Fruit fly (Drosophila melanogaster) whole organism, prepupa: Measurements from ENCODE around the gene CG2794.

Experiments
- CG11902 ChIP-seq: fragments of 200-800 bp; sonication (Bioruptor generic); optimal IDR thresholded peaks from 3 replicates; lab custom pipeline; 2016; ENCODE audit warnings: missing biosample characterization, missing genetic modification characterization
- CG15336 ChIP-seq: fragments of 200-800 bp; sonication (Bioruptor generic); IDR thresholded peaks from 2 replicates; pipeline ENCODE4 v1.3.6; 2022; ENCODE audit warnings: missing biosample characterization, missing genetic modification characterization
- CG1621 ChIP-seq: fragments of 200-800 bp; sonication (Bioruptor generic); optimal IDR thresholded peaks from 3 replicates; lab custom pipeline; 2018; ENCODE audit warnings: missing biosample characterization, mild to moderate bottlenecking, missing genetic modification characterization
- CG3032 ChIP-seq: fragments of 200-800 bp; optimal IDR thresholded peaks from 2 replicates; lab custom pipeline; 2019; ENCODE audit warnings: missing biosample characterization, mild to moderate bottlenecking, missing genetic modification characterization, moderate library complexity
- CG31627 ChIP-seq: fragments of 200-800 bp; sonication (Bioruptor generic); optimal IDR thresholded peaks from 3 replicates; lab custom pipeline; 2016; ENCODE audit warnings: missing biosample characterization, missing genetic modification characterization
- CG3919 ChIP-seq: fragments of 200-800 bp; sonication (Bioruptor generic); optimal IDR thresholded peaks from 3 replicates; lab custom pipeline; 2016; ENCODE audit warnings: missing biosample characterization, missing genetic modification characterization
- CG4318 ChIP-seq: fragments of 200-800 bp; sonication (Bioruptor generic); optimal IDR thresholded peaks from 3 replicates; lab custom pipeline; 2017; ENCODE audit warnings: missing biosample characterization, mild to moderate bottlenecking, missing genetic modification characterization
- CG6163 ChIP-seq: fragments of 200-800 bp; sonication (Bioruptor generic); IDR thresholded peaks from 3 replicates; pipeline ENCODE4 v1.3.6; 2022; ENCODE audit warnings: missing biosample characterization, missing genetic modification characterization
- CG6792 ChIP-seq: fragments of 200-800 bp; sonication (Bioruptor generic); optimal IDR thresholded peaks from 3 replicates; lab custom pipeline; 2016; ENCODE audit warnings: missing biosample characterization, missing genetic modification characterization
- CG6808 ChIP-seq: fragments of 200-800 bp; sonication (Bioruptor generic); optimal IDR thresholded peaks from 3 replicates; lab custom pipeline; 2017; ENCODE audit warnings: missing biosample characterization, missing genetic modification characterization, mild to moderate bottlenecking, moderate library complexity, missing genetic modification reagents
- CG6854 ChIP-seq: fragments of 200-800 bp; sonication (Bioruptor generic); optimal IDR thresholded peaks from 2 replicates; lab custom pipeline; 2017; ENCODE audit warnings: missing biosample characterization, mild to moderate bottlenecking, missing genetic modification characterization
- CG7368 ChIP-seq: fragments of 200-800 bp; sonication (Bioruptor generic); optimal IDR thresholded peaks from 3 replicates; lab custom pipeline; 2016; ENCODE audit warnings: missing biosample characterization, missing genetic modification characterization
- CG8119 ChIP-seq: fragments of 200-800 bp; sonication (Bioruptor generic); IDR thresholded peaks from 3 replicates; pipeline ENCODE4 v1.3.6; 2022; ENCODE audit warnings: missing biosample characterization, missing genetic modification characterization
- CG8632 ChIP-seq: fragments of 200-800 bp; sonication (Bioruptor generic); optimal IDR thresholded peaks from 3 replicates; lab custom pipeline; 2016; ENCODE audit warnings: missing biosample characterization, missing genetic modification characterization
- Eip78C ChIP-seq: fragments of 200-800 bp; sonication (Bioruptor generic); peaks from one replicate; lab custom pipeline; 2016; ENCODE audit warnings: missing biosample characterization, missing genetic modification characterization
- Hr38 ChIP-seq: sonication (Bioruptor generic); optimal IDR thresholded peaks from 2 replicates; lab custom pipeline; 2016; ENCODE audit warnings: missing biosample characterization, missing genetic modification characterization
- Hr4 ChIP-seq: fragments of 200-800 bp; sonication (Bioruptor generic); optimal IDR thresholded peaks from 3 replicates; lab custom pipeline; 2016; ENCODE audit warnings: missing biosample characterization, missing genetic modification characterization
- Smox ChIP-seq: fragments of 200-800 bp; sonication (Bioruptor generic); optimal IDR thresholded peaks from 3 replicates; lab custom pipeline; 2016; ENCODE audit warnings: missing biosample characterization, missing genetic modification characterization
- Sox102F ChIP-seq: fragments of 200-800 bp; sonication (Bioruptor generic); optimal IDR thresholded peaks from 2 replicates; lab custom pipeline; 2016; ENCODE audit warnings: missing biosample characterization, mild to moderate bottlenecking, missing genetic modification characterization
- Sox14 ChIP-seq: fragments of 200-800 bp; sonication (Bioruptor generic); optimal IDR thresholded peaks from 3 replicates; lab custom pipeline; 2016; ENCODE audit warnings: missing biosample characterization, missing genetic modification characterization
- achi ChIP-seq: fragments of 200-800 bp; sonication (Bioruptor generic); optimal IDR thresholded peaks from 3 replicates; lab custom pipeline; 2016; ENCODE audit warnings: missing biosample characterization, missing genetic modification characterization
- dsx ChIP-seq: fragments of 200-800 bp; optimal IDR thresholded peaks from 3 replicates; lab custom pipeline; 2019; ENCODE audit warnings: missing biosample characterization, mild to moderate bottlenecking, missing genetic modification characterization, moderate library complexity; ENCODE audit not compliant: poor library complexity, severe bottlenecking
- fd59A ChIP-seq: fragments of 200-800 bp; sonication (Bioruptor generic); optimal IDR thresholded peaks from 2 replicates; lab custom pipeline; 2017; ENCODE audit warnings: missing biosample characterization, mild to moderate bottlenecking, missing genetic modification characterization, missing genetic modification reagents
- fd85E ChIP-seq: fragments of 200-800 bp; sonication (Bioruptor generic); optimal IDR thresholded peaks from 3 replicates; lab custom pipeline; 2016; ENCODE audit warnings: missing biosample characterization, missing genetic modification characterization
- ss ChIP-seq, 2 experiments: fragments of 200-800 bp; sonication (Bioruptor generic); optimal IDR thresholded peaks; 2 replicates in 1 of 2; 3 replicates in 1 of 2; lab custom pipeline; 2017 to 2018; ENCODE audit warnings: mild to moderate bottlenecking in 2 of 2, missing biosample characterization in 2 of 2, missing genetic modification characterization in 2 of 2, moderate library complexity in 1 of 2
- svp ChIP-seq: fragments of 200-800 bp; sonication (Bioruptor generic); peaks from one replicate; lab custom pipeline; 2016; ENCODE audit warnings: missing biosample characterization, missing genetic modification characterization

Gene CG2794

DNA sequence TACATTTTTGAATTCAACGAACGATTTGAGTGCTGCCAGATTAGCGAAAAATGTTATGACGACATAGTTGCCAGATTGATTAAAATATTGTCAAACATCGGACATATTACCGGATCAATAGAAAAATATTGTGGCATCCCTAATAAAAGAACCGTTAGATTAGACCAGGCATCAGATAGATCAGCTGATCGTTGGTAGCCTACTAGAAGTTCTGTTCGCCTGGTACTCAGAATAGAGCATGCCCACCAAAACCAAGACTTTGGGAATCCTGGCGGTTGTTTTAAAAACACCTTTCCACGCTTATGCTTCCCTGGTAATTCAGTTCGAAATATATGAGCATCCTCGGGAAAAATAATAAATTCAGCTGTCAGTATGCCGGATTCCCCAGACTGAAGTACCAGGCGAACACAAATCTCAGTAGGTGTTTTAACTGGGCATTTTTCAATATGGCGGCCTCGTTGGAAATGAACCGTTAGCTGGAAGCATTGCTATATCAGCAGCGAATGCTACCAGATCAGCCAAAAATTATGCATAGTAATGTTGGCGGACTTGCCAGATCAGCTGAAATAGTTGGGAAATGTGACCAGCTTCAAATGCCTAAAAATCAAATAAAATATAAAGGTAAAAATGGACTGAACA lies 23.3 kb upstream of the CG2794 start:
- peak; percentile 9; the same call in 1 of the 2 replicates for TF ChIP-seq CG15336 (GFP tag; lab: Robert Waterston, UW)
- TF ChIP-seq CG6163 (GFP tag; lab: Robert Waterston, UW): no peak
- TF ChIP-seq Sox14 (GFP tag; lab: Kevin White, UChicago): peak; percentile 19
- TF ChIP-seq CG3919 (GFP tag; lab: Kevin White, UChicago): no peak
- peak; percentile 16 for TF ChIP-seq Smox (GFP tag; lab: Kevin White, UChicago)
- peak in 1 of 2 experiments; percentile 6 for TF ChIP-seq ss (GFP tag; optimal IDR thresholded peaks at IDR 0.05; lab: Kevin White, UChicago)
- peak; percentile 9 for TF ChIP-seq CG6808
- TF ChIP-seq Sox102F (GFP tag; lab: Kevin White, UChicago): no peak
- peak; percentile 41 for TF ChIP-seq CG1621 (tag; lab: Kevin White, UChicago)
- TF ChIP-seq Eip78C (GFP tag; lab: Kevin White, UChicago): peak; percentile 74
- TF ChIP-seq CG31627: peak; percentile 36
- peak; percentile 33 for TF ChIP-seq svp (GFP tag; lab: Kevin White, UChicago)

dm6 chr2L:542338-542967 lies 21.5 kb upstream of the CG2794 start, which contains the start of gene lwr:
Gene lwr (minus strand): TSS chr2L:542580.
- TF ChIP-seq achi (GFP tag; lab: Kevin White, UChicago) (no peak), Eip78C (GFP tag; lab: Kevin White, UChicago) (peak; percentile 63), CG4318 (GFP tag; lab: Kevin White, UChicago) (no peak), CG8119 (GFP tag; lab: Robert Waterston, UW) (no peak), CG3032 (tag; lab: Kevin White, UChicago) (peak; percentile 1), Sox14 (GFP tag; lab: Kevin White, UChicago) (peak; percentile 34), CG6792 (GFP tag; lab: Kevin White, UChicago) (no peak), CG6808 (no peak)

DNA sequence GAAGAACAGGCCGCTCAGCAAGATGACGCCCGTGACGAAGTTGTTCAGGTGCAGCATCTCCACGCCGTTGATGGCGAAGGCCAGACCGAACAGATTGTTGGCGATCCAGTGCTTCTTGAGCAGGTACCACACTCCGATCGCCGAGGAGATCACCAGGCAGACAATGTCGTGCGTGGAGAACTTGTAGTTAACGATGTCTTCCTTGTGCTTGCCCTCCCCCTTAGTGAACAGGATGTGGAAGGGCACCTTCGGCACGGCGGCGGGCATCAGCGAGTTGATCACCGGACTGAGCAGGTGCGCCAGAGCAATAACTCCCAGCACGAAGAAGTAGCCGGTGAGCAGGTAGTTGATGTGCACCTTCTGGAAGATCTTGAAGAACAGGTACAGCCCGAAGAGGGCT lies 20.2 kb upstream of the CG2794 start:
- TF ChIP-seq CG3032 (tag; lab: Kevin White, UChicago) (no peak), CG6163 (GFP tag; lab: Robert Waterston, UW) (no peak), CG7368 (GFP tag; lab: Kevin White, UChicago) (no peak), CG8632 (GFP tag; lab: Kevin White, UChicago) (no peak), CG6854 (GFP tag; lab: Kevin White, UChicago) (no peak), svp (GFP tag; lab: Kevin White, UChicago) (no peak), Hr4 (no peak), CG3919 (GFP tag; lab: Kevin White, UChicago) (no peak), fd59A (GFP tag; lab: Kevin White, UChicago) (no peak), Hr38 (GFP tag; lab: Kevin White, UChicago) (no peak), Smox (GFP tag; lab: Kevin White, UChicago) (no peak), CG11902 (GFP tag; lab: Kevin White, UChicago) (no peak), CG6808 (no peak), dsx (GFP tag; lab: Kevin White, UChicago) (no peak)

dm6 chr2L:544444-545179 lies 19.4 kb upstream of the CG2794 start, which contains the start of the genes Spp and nAChRbeta3:
Gene Spp (minus strand): TSS chr2L:544653.
Gene nAChRbeta3 (plus strand): TSS chr2L:545129.
- TF ChIP-seq fd85E (GFP tag; lab: Kevin White, UChicago) (no peak), achi (GFP tag; lab: Kevin White, UChicago) (peak; percentile 14), svp (GFP tag; lab: Kevin White, UChicago) (peak; percentile 62), Eip78C (GFP tag; lab: Kevin White, UChicago) (peak; percentile 1)

dm6 chr2L:547978-548377 lies 16.0 kb upstream of the CG2794 start:
- TF ChIP-seq CG7368 (GFP tag; lab: Kevin White, UChicago) (no peak), CG11902 (GFP tag; lab: Kevin White, UChicago) (no peak), CG3032 (tag; lab: Kevin White, UChicago) (no peak), CG6792 (GFP tag; lab: Kevin White, UChicago) (no peak)
